Worm (Caenorhabditis elegans) whole organism, midembryonic: ENCODE measurements around the gene frpr-2.

Experiments
- T22C8.4 ChIP-seq: fragments of 200-800 bp; sonication (Bioruptor generic); IDR thresholded peaks from 2 replicates; pipeline ENCODE4 v1.3.6; 2022; ENCODE audit warnings: missing genetic modification characterization, missing compliant biosample characterization
- cog-1 ChIP-seq: sonication (generic microtip); optimal IDR thresholded peaks from 2 replicates; lab custom pipeline; 2016; ENCODE audit warnings: missing genetic modification characterization, missing compliant biosample characterization
- flt-1 ChIP-seq: fragments of 200-800 bp; sonication (Bioruptor generic); IDR thresholded peaks from 2 replicates; pipeline ENCODE4 v1.3.6; 2022; ENCODE audit warnings: missing genetic modification characterization, missing compliant biosample characterization
- klf-2 ChIP-seq: fragments of 200-800 bp; sonication (Bioruptor generic); conservative IDR thresholded peaks from 2 replicates; pipeline ENCODE4 v1.3.6; 2022; ENCODE audit warnings: missing genetic modification reagents, missing genetic modification characterization, missing compliant biosample characterization
- med-1 ChIP-seq: sonication (generic microtip); optimal IDR thresholded peaks from 2 replicates; lab custom pipeline; 2017; ENCODE audit warnings: missing genetic modification characterization, mild to moderate bottlenecking, missing compliant biosample characterization, antibody characterized with exemption, missing genetic modification reagents; ENCODE audit not compliant: insufficient read depth
- ref-1 ChIP-seq: fragments of 200-800 bp; sonication (Bioruptor generic); conservative IDR thresholded peaks from 2 replicates; pipeline ENCODE4 v1.3.6; 2022; ENCODE audit warnings: missing genetic modification reagents, missing genetic modification characterization, missing compliant biosample characterization
- tab-1 ChIP-seq: fragments of 200-800 bp; sonication (Bioruptor generic); IDR thresholded peaks from 2 replicates; pipeline ENCODE4 v1.3.6; 2022; ENCODE audit warnings: missing genetic modification characterization, missing compliant biosample characterization
- ztf-23 ChIP-seq: fragments of 200-800 bp; sonication (Bioruptor generic); IDR thresholded peaks from 2 replicates; pipeline ENCODE4 v1.3.6; 2022; ENCODE audit warnings: missing genetic modification reagents, missing genetic modification characterization, missing compliant biosample characterization
- ztf-29 ChIP-seq: fragments of 200-800 bp; sonication (Bioruptor generic); IDR thresholded peaks from 2 replicates; pipeline ENCODE4 v1.3.6; 2022; ENCODE audit warnings: missing genetic modification reagents, missing genetic modification characterization, missing compliant biosample characterization

The frpr-2 gene

ce11 chrX:12965163-12965562, at the start of gene frpr-2:
TSS of gene frpr-2 (plus strand) at chrX:12965463.
- TF ChIP-seq ztf-29, result no peak
- TF ChIP-seq med-1 (GFP tag; lab: Kevin White, UChicago), result no peak
- no peak for TF ChIP-seq cog-1 (tag; lab: Kevin White, UChicago)
- no peak for TF ChIP-seq ref-1 (GFP tag; lab: Robert Waterston, UW)
- no peak for TF ChIP-seq tab-1
- TF ChIP-seq ztf-23 (GFP tag; lab: Robert Waterston, UW), result no peak
- TF ChIP-seq klf-2 (GFP tag; lab: Robert Waterston, UW), result no peak
- TF ChIP-seq flt-1, result no peak
- no peak for TF ChIP-seq T22C8.4 (GFP tag; lab: Robert Waterston, UW)

DNA sequence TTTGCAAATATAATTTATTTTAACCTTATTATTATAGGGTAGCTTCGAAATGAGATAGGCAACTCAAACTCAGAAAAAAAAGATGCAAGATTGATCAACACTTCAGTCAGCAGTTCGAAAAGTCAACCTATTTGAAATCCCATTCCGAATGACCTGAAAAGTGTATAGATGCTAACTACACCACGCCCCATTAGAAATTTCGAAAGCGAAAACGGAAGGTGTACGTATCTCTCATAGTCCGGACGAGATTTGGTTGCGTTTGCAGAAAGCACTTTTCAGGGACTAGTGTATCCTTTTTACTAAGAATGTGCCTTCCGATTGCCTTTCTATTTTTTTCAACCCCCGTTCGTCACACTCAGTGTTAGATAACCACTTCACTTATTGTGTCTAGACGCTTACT, 49.6 kb upstream of the frpr-2 start:
- no peak for TF ChIP-seq ztf-29
- TF ChIP-seq T22C8.4 (GFP tag; lab: Robert Waterston, UW), result no peak
- TF ChIP-seq tab-1, result no peak

DNA sequence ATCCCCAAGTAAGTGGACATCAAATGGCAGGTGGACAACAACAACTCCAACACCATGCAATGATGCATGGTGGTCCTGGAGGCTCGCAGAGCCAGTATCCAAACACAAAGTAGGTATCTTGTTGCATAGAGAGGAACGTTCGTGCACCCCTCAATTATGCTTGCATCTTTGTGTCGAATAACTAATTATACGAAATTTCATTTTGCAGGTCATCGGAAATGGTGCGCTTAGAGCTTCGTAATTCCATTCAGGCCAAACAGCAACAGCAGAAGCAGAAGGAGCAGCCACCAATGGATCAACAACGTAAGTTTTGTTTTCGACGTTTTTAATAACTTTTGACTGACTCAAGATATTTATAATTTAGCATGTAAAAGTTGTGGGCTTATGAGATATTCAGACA, 48.8 kb upstream of the frpr-2 start:
- TF ChIP-seq ztf-29, result no peak

ce11 chrX:12918454-12918853, 46.8 kb upstream of the frpr-2 start:
- TF ChIP-seq T22C8.4 (GFP tag; lab: Robert Waterston, UW), result no peak
- TF ChIP-seq cog-1 (tag; lab: Kevin White, UChicago), result no peak
- no peak for TF ChIP-seq med-1 (GFP tag; lab: Kevin White, UChicago)
- no peak for TF ChIP-seq ref-1 (GFP tag; lab: Robert Waterston, UW)
- TF ChIP-seq flt-1, result no peak
- no peak for TF ChIP-seq tab-1
- TF ChIP-seq klf-2 (GFP tag; lab: Robert Waterston, UW), result no peak
- TF ChIP-seq ztf-23 (GFP tag; lab: Robert Waterston, UW), result no peak
- no peak for TF ChIP-seq ztf-29

- TF ChIP-seq ztf-29, result no peak
- no peak for TF ChIP-seq tab-1
- TF ChIP-seq flt-1, result no peak
- TF ChIP-seq med-1 (GFP tag; lab: Kevin White, UChicago), result no peak
Observed at ce11 chrX:12926998-12927397, 38.3 kb upstream of the frpr-2 start.

- TF ChIP-seq med-1 (GFP tag; lab: Kevin White, UChicago) (no peak), cog-1 (tag; lab: Kevin White, UChicago) (no peak), tab-1 (no peak), ref-1 (GFP tag; lab: Robert Waterston, UW) (no peak), ztf-23 (GFP tag; lab: Robert Waterston, UW) (no peak), flt-1 (no peak), T22C8.4 (GFP tag; lab: Robert Waterston, UW) (no peak), klf-2 (GFP tag; lab: Robert Waterston, UW) (no peak), ztf-29 (no peak)
Observed at ce11 chrX:12928753-12929152, 36.5 kb upstream of the frpr-2 start.

DNA sequence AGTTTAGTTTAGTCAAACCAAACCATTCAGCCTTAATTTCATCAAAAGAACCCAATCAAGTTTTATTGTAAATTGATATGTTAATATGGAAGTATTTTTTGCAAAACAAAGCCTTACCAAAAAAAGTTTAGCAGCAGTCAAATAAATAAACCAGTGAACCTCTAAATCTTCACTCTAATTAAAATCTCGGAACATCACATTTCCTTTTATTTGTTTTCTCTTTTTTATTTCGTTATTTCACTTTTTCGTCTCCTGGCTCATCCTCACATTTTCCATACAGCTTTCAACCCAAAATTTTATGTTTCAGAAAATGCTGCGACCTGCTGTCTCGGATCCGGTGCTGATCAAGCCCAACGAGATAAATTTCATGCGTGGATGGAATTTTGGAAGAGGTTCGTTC, 35.3 kb upstream of the frpr-2 start, which contains the start of gene C34E7.3:
TSS of gene C34E7.3 (plus strand) at position 301 of the 400 bp plus-strand sequence.
- TF ChIP-seq med-1 (GFP tag; lab: Kevin White, UChicago) (no peak), tab-1 (no peak), ztf-23 (GFP tag; lab: Robert Waterston, UW) (no peak), ztf-29 (no peak), ref-1 (GFP tag; lab: Robert Waterston, UW) (no peak), klf-2 (GFP tag; lab: Robert Waterston, UW) (no peak), cog-1 (tag; lab: Kevin White, UChicago) (no peak), T22C8.4 (GFP tag; lab: Robert Waterston, UW) (no peak), flt-1 (no peak)

DNA sequence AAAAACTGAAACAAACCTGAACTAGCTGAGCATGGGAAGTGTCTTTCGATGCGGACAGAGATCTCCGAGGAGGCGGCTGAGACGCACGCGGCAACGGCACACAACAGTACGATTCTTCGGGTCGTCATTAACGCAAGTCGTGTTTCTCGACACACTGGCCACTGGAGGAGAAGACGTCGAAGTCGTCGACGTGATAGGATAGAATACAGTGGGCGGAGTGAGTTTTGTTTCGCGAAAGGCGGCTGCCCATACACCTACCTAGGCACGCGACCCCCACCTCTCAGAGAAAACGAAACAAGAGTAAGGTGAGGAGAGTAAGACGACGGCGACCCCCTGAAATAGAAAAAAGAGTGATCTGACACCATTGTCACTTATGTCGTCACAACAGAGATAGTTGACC, 30.5 kb upstream of the frpr-2 start, which contains the start of gene gmap-1:
TSS of gene gmap-1 (minus strand) at position 211 of the 400 bp plus-strand sequence.
- TF ChIP-seq ztf-23 (GFP tag; lab: Robert Waterston, UW) (no peak), ref-1 (GFP tag; lab: Robert Waterston, UW) (no peak), flt-1 (no peak), T22C8.4 (GFP tag; lab: Robert Waterston, UW) (no peak), ztf-29 (no peak), cog-1 (tag; lab: Kevin White, UChicago) (no peak), klf-2 (GFP tag; lab: Robert Waterston, UW) (no peak), med-1 (GFP tag; lab: Kevin White, UChicago) (no peak), tab-1 (no peak)

ce11 chrX:12935694-12936093, 29.6 kb upstream of the frpr-2 start:
- no peak for TF ChIP-seq flt-1

DNA sequence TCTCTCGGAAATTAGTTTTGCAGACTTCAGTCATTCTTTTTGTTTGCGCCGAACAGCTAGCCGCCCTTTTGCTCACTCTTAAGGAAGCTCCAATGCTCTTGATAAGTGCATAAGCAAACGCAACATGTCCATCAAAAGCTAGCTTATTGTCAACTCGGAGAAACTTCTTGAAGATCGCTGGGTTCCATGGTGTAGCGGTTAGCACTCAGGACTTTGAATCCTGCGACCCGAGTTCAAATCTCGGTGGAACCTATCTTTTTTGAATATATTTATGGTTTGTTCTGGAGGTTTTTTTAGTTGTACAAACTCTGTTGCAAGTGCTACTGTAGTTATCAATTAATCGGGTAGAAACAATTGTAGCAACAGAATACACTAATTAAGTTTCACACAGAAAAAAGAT, 27.7 kb upstream of the frpr-2 start:
- TF ChIP-seq klf-2 (GFP tag; lab: Robert Waterston, UW) (no peak), med-1 (GFP tag; lab: Kevin White, UChicago) (no peak), cog-1 (tag; lab: Kevin White, UChicago) (no peak), ref-1 (GFP tag; lab: Robert Waterston, UW) (no peak), tab-1 (no peak), T22C8.4 (GFP tag; lab: Robert Waterston, UW) (no peak), ztf-29 (no peak), ztf-23 (GFP tag; lab: Robert Waterston, UW) (no peak), flt-1 (no peak)

ce11 chrX:12940811-12941210, 24.5 kb upstream of the frpr-2 start, which contains the start of gene gmap-3:
TSS of gene gmap-3 (minus strand) at chrX:12940958.
- no peak for TF ChIP-seq med-1 (GFP tag; lab: Kevin White, UChicago)
- no peak for TF ChIP-seq klf-2 (GFP tag; lab: Robert Waterston, UW)
- no peak for TF ChIP-seq flt-1
- TF ChIP-seq T22C8.4 (GFP tag; lab: Robert Waterston, UW), result no peak
- no peak for TF ChIP-seq ref-1 (GFP tag; lab: Robert Waterston, UW)
- TF ChIP-seq tab-1, result no peak
- TF ChIP-seq ztf-29, result no peak
- TF ChIP-seq ztf-23 (GFP tag; lab: Robert Waterston, UW), result no peak
- no peak for TF ChIP-seq cog-1 (tag; lab: Kevin White, UChicago)
